Worm (Caenorhabditis elegans): ENCODE data around the gene F59E12.17.

DNA sequence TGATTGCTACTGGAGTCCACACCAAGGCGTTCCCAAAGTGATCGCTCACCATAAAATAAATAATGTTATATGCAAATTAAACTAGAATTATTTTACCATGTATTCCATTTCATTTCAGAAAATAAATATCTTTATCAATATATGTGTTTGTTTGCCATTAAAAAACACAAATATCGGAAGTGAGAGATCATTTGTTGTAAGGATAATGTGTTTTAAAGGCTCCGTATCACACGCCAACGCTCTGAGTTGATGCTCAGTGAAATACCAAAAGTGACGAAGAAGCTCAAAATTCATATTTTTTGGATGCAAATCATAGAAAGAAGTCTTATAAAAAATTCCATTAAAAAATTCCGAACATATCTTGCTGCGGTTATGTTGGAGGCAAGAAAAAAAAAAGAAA, 46.9 kb upstream of the F59E12.17 start:
- TF ChIP-seq nhr-12 (tag; optimal IDR thresholded peaks at IDR 0.05): no peak
- no peak for TF ChIP-seq unc-39 (tag; optimal IDR thresholded peaks at IDR 0.05)
- no peak for TF ChIP-seq nhr-6 (tag; optimal IDR thresholded peaks at IDR 0.05)
- no peak for TF ChIP-seq snpc-4 (tag; optimal IDR thresholded peaks at IDR 0.05)
- TF ChIP-seq ama-1 (optimal IDR thresholded peaks at IDR 0.05): no peak
- TF ChIP-seq blmp-1 (tag; optimal IDR thresholded peaks at IDR 0.05; ENCODE audit: insufficient read depth): no peak
- no peak for TF ChIP-seq mdl-1 (tag; optimal IDR thresholded peaks at IDR 0.05)
- TF ChIP-seq ztf-11 (tag; optimal IDR thresholded peaks at IDR 0.05): no peak
- TF ChIP-seq skn-1 (tag; optimal IDR thresholded peaks at IDR 0.05): no peak
- TF ChIP-seq nhr-237 (tag; optimal IDR thresholded peaks at IDR 0.05): no peak
- no peak for TF ChIP-seq egl-27 (tag; optimal IDR thresholded peaks at IDR 0.05)

All from whole organism, L2 larva.